Fruit fly (Drosophila melanogaster) whole organism, embryonic: ENCODE results near the gene Trm1.

Source experiments
- ATbp ChIP-seq: fragments of 200-800 bp; sonication (Bioruptor generic); optimal IDR thresholded peaks from 2 replicates; lab custom pipeline; 2017; ENCODE audit warnings: missing biosample characterization, mild to moderate bottlenecking, missing genetic modification characterization, missing genetic modification reagents
- Bdp1 ChIP-seq: fragments of 200-800 bp; sonication (Bioruptor generic); optimal IDR thresholded peaks from 3 replicates; lab custom pipeline; 2016; ENCODE audit warnings: missing biosample characterization, missing genetic modification characterization
- Blimp-1 ChIP-seq: fragments of 200-800 bp; sonication (Bioruptor generic); optimal IDR thresholded peaks from 3 replicates; lab custom pipeline; 2018; ENCODE audit warnings: missing biosample characterization, missing genetic modification characterization, mild to moderate bottlenecking, moderate library complexity, missing genetic modification reagents
- CG10366 ChIP-seq: fragments of 200-800 bp; sonication (Bioruptor generic); IDR thresholded peaks from 2 replicates; pipeline ENCODE4 v1.3.6; 2022; ENCODE audit warnings: missing biosample characterization, missing genetic modification characterization
- CG13287 ChIP-seq: fragments of 200-800 bp; sonication (Bioruptor generic); IDR thresholded peaks from 2 replicates; pipeline ENCODE4 v1.3.6; 2022; ENCODE audit warnings: missing biosample characterization, missing genetic modification characterization; ENCODE audit not compliant: partially characterized antibody
- CG14710 ChIP-seq: fragments of 200-800 bp; sonication (Bioruptor generic); optimal IDR thresholded peaks from 3 replicates; lab custom pipeline; 2019; ENCODE audit warnings: missing biosample characterization, mild to moderate bottlenecking, missing genetic modification characterization, moderate library complexity
- CG15601 ChIP-seq: fragments of 200-800 bp; sonication (Bioruptor generic); optimal IDR thresholded peaks from 3 replicates; lab custom pipeline; 2019; ENCODE audit warnings: missing biosample characterization, mild to moderate bottlenecking, missing genetic modification characterization, moderate library complexity
- CG15696 ChIP-seq: fragments of 200-800 bp; sonication (Bioruptor generic); optimal IDR thresholded peaks from 2 replicates; lab custom pipeline; 2019; ENCODE audit warnings: missing biosample characterization, mild to moderate bottlenecking, missing genetic modification characterization, moderate library complexity
- CG17912 ChIP-seq: fragments of 200-800 bp; sonication (Bioruptor generic); optimal IDR thresholded peaks from 2 replicates; lab custom pipeline; 2018; ENCODE audit warnings: missing biosample characterization, mild to moderate bottlenecking, missing genetic modification characterization
- CG1792 ChIP-seq: fragments of 200-800 bp; sonication (Bioruptor generic); optimal IDR thresholded peaks from 2 replicates; lab custom pipeline; 2016; ENCODE audit warnings: missing biosample characterization, missing genetic modification characterization
- CG1832 ChIP-seq: fragments of 200-800 bp; sonication (Bioruptor generic); optimal IDR thresholded peaks from 2 replicates; lab custom pipeline; 2017; ENCODE audit warnings: missing biosample characterization, mild to moderate bottlenecking, missing genetic modification characterization, inconsistent platforms
- CG2678 ChIP-seq: fragments of 200-800 bp; sonication (Bioruptor generic); optimal IDR thresholded peaks from 3 replicates; lab custom pipeline; 2019; ENCODE audit warnings: missing biosample characterization, mild to moderate bottlenecking, missing genetic modification characterization, moderate library complexity
- CG3407 ChIP-seq: fragments of 200-800 bp; sonication (Bioruptor generic); optimal IDR thresholded peaks from 2 replicates; lab custom pipeline; 2018; ENCODE audit warnings: missing biosample characterization, mild to moderate bottlenecking, missing genetic modification characterization
- CG34376 ChIP-seq: fragments of 200-800 bp; sonication (Bioruptor generic); optimal IDR thresholded peaks from 2 replicates; lab custom pipeline; 2018; ENCODE audit warnings: missing biosample characterization, mild to moderate bottlenecking, missing genetic modification characterization
- CG4360 ChIP-seq: fragments of 200-800 bp; sonication (Bioruptor generic); IDR thresholded peaks from 2 replicates; pipeline ENCODE4 v1.3.6; 2022; ENCODE audit warnings: missing biosample characterization, missing genetic modification characterization
- CG4617 ChIP-seq: fragments of 200-800 bp; sonication (Bioruptor generic); optimal IDR thresholded peaks from 3 replicates; lab custom pipeline; 2016; ENCODE audit warnings: missing biosample characterization, missing genetic modification characterization, borderline replicate concordance
- CG4707 ChIP-seq: fragments of 200-800 bp; sonication (Bioruptor generic); optimal IDR thresholded peaks from 2 replicates; lab custom pipeline; 2018; ENCODE audit warnings: missing biosample characterization, mild to moderate bottlenecking, missing genetic modification characterization, moderate library complexity
- CG8478 ChIP-seq: fragments of >200 bp; optimal IDR thresholded peaks from 2 replicates; lab custom pipeline; 2018
- CG9609 ChIP-seq: fragments of 200-800 bp; sonication (Bioruptor generic); optimal IDR thresholded peaks from 3 replicates; lab custom pipeline; 2016; ENCODE audit warnings: missing biosample characterization, missing genetic modification characterization
- Camta ChIP-seq: fragments of 200-800 bp; sonication (Bioruptor generic); optimal IDR thresholded peaks from 2 replicates; lab custom pipeline; 2016; ENCODE audit warnings: missing biosample characterization, missing genetic modification characterization
- Dfd ChIP-seq, 2 experiments: fragments of >200 bp; optimal IDR thresholded peaks; 2 replicates each; lab custom pipeline; 2017; ENCODE audit warnings: missing biosample characterization in 2 of 2, missing genetic modification characterization in 2 of 2
- GATAe ChIP-seq: fragments of 200-800 bp; sonication (Bioruptor generic); conservative IDR thresholded peaks from 2 replicates; pipeline ENCODE4 v1.3.6; 2022; ENCODE audit warnings: missing biosample characterization, missing genetic modification characterization
- Hmr ChIP-seq: fragments of 200-800 bp; sonication (Bioruptor generic); optimal IDR thresholded peaks from 3 replicates; lab custom pipeline; 2017; ENCODE audit warnings: mild to moderate bottlenecking, missing biosample characterization, missing genetic modification reagents, missing genetic modification characterization
- Scr ChIP-seq: fragments of 200-800 bp; sonication (Bioruptor generic); IDR thresholded peaks from 2 replicates; pipeline ENCODE4 v1.3.6; 2022; ENCODE audit warnings: missing biosample characterization, missing genetic modification characterization; ENCODE audit not compliant: partially characterized antibody
- Sin3A ChIP-seq: fragments of >200 bp; optimal IDR thresholded peaks from 2 replicates; lab custom pipeline; 2018
- chm ChIP-seq: fragments of 200-800 bp; sonication (Bioruptor generic); IDR thresholded peaks from 2 replicates; pipeline ENCODE4 v1.3.6; 2022; ENCODE audit warnings: missing biosample characterization, missing genetic modification characterization
- ci ChIP-seq: fragments of 200-800 bp; sonication (Bioruptor generic); IDR thresholded peaks from 3 replicates; pipeline ENCODE4 v1.3.6; 2022; ENCODE audit warnings: missing biosample characterization, missing genetic modification characterization
- crc ChIP-seq: fragments of 200-800 bp; sonication (Bioruptor generic); optimal IDR thresholded peaks from 2 replicates; lab custom pipeline; 2016; ENCODE audit warnings: missing biosample characterization, missing genetic modification characterization
- ems ChIP-seq: fragments of 200-800 bp; sonication (Bioruptor generic); optimal IDR thresholded peaks from 3 replicates; lab custom pipeline; 2016; ENCODE audit warnings: missing biosample characterization, missing genetic modification characterization
- fd64A ChIP-seq: fragments of 200-800 bp; sonication (Bioruptor generic); optimal IDR thresholded peaks from 3 replicates; lab custom pipeline; 2018; ENCODE audit warnings: missing biosample characterization, mild to moderate bottlenecking, missing genetic modification characterization
- fu2 ChIP-seq: fragments of 200-800 bp; sonication (Bioruptor generic); optimal IDR thresholded peaks from 2 replicates; lab custom pipeline; 2016; ENCODE audit warnings: missing biosample characterization, missing genetic modification characterization
- gt ChIP-seq: fragments of 200-800 bp; sonication (Bioruptor generic); IDR thresholded peaks from 2 replicates; pipeline ENCODE4 v1.3.6; 2022; ENCODE audit warnings: missing biosample characterization, missing genetic modification characterization
- h ChIP-seq: fragments of >200 bp; optimal IDR thresholded peaks from 2 replicates; lab custom pipeline; 2017
- ham ChIP-seq: fragments of 200-800 bp; sonication (Bioruptor generic); IDR thresholded peaks from 2 replicates; pipeline ENCODE4 v1.3.6; 2022; ENCODE audit warnings: missing biosample characterization, missing genetic modification characterization
- lola ChIP-seq, 3 experiments: fragments of >200 bp in 2 of 3; fragments of 200-800 bp in 1 of 3; sonication (Bioruptor generic) in 1 of 3; optimal IDR thresholded peaks; 2 replicates each; lab custom pipeline; 2017 to 2019; ENCODE audit warnings: missing biosample characterization in 3 of 3, missing genetic modification characterization in 3 of 3, mild to moderate bottlenecking in 1 of 3, moderate library complexity in 1 of 3
- mirr ChIP-seq: fragments of 200-800 bp; sonication (Bioruptor generic); optimal IDR thresholded peaks from 3 replicates; lab custom pipeline; 2018; ENCODE audit warnings: missing biosample characterization, mild to moderate bottlenecking, missing genetic modification characterization
- onecut ChIP-seq: fragments of 200-800 bp; sonication (Bioruptor generic); IDR thresholded peaks from 2 replicates; pipeline ENCODE4 v1.3.6; 2022; ENCODE audit warnings: missing biosample characterization, missing genetic modification characterization
- so ChIP-seq: fragments of 200-800 bp; sonication (Bioruptor generic); IDR thresholded peaks from 3 replicates; pipeline ENCODE4 v1.3.6; 2022; ENCODE audit warnings: missing biosample characterization, missing genetic modification characterization
- sob ChIP-seq: fragments of 200-800 bp; sonication (Bioruptor generic); IDR thresholded peaks from 2 replicates; pipeline ENCODE4 v1.3.6; 2022; ENCODE audit warnings: missing biosample characterization, missing genetic modification characterization
- sqz ChIP-seq: fragments of 200-800 bp; sonication (Bioruptor generic); optimal IDR thresholded peaks from 3 replicates; lab custom pipeline; 2018; ENCODE audit warnings: missing biosample characterization, mild to moderate bottlenecking, missing genetic modification characterization
- stwl ChIP-seq: fragments of 200-800 bp; sonication (Bioruptor generic); optimal IDR thresholded peaks from 3 replicates; lab custom pipeline; 2018; ENCODE audit warnings: missing biosample characterization, mild to moderate bottlenecking, missing genetic modification characterization, moderate library complexity
- yki ChIP-seq: fragments of >200 bp; optimal IDR thresholded peaks from 3 replicates; lab custom pipeline; 2018
- zen2 ChIP-seq: fragments of 200-800 bp; sonication (Bioruptor generic); IDR thresholded peaks from 3 replicates; pipeline ENCODE4 v1.3.6; 2022; ENCODE audit warnings: missing biosample characterization, missing genetic modification characterization; ENCODE audit not compliant: partially characterized antibody

Gene Trm1

dm6 chr2L:12457201-12457600 is 29.4 kb downstream of the Trm1 start (continued):
- TF ChIP-seq ham (GFP tag; lab: Robert Waterston, UW) (no peak), CG1792 (GFP tag; lab: Kevin White, UChicago) (no peak), Camta (GFP tag; lab: Kevin White, UChicago) (no peak), CG9609 (no peak), CG8478 (peak; percentile 6), ci (GFP tag; lab: Robert Waterston, UW) (peak; percentile 13; the same call in 1 of the 3 replicates), Hmr (peak; percentile 20), mirr (GFP tag; lab: Kevin White, UChicago) (peak; percentile 11), CG34376 (GFP tag; lab: Kevin White, UChicago) (peak; percentile 22), GATAe (GFP tag; lab: Robert Waterston, UW) (no peak), fd64A (GFP tag; lab: Kevin White, UChicago) (peak; percentile 59), stwl (tag; lab: Kevin White, UChicago) (peak; percentile 25), gt (GFP tag; lab: Robert Waterston, UW) (no peak), CG15601 (tag; lab: Kevin White, UChicago) (peak; percentile 2), CG4707 (GFP tag; lab: Kevin White, UChicago) (peak; percentile 1), h (lab: Kevin White, UChicago) (no peak), Sin3A (no peak), Dfd (GFP tag; optimal IDR thresholded peaks at IDR 0.05; lab: Kevin White, UChicago) (no peak), chm (GFP tag; lab: Robert Waterston, UW) (peak; percentile 42; the same call in 1 of the 2 replicates), yki (lab: Kevin White, UChicago) (no peak), CG15696 (tag; lab: Kevin White, UChicago) (peak; percentile 18), CG1832 (GFP tag; lab: Kevin White, UChicago) (no peak), CG14710 (peak; percentile 9), CG10366 (GFP tag; lab: Robert Waterston, UW) (no peak), sqz (GFP tag; lab: Kevin White, UChicago) (no peak), CG4617 (GFP tag; lab: Kevin White, UChicago) (no peak), onecut (GFP tag; lab: Robert Waterston, UW) (peak; percentile 14; the same call in 1 of the 2 replicates), ATbp (GFP tag; lab: Kevin White, UChicago) (peak; percentile 17), CG4360 (GFP tag; lab: Robert Waterston, UW) (peak; percentile 67), lola (GFP tag; optimal IDR thresholded peaks at IDR 0.05; lab: Kevin White, UChicago) (peak in 1 of 3 experiments; percentile 43), CG13287 (no peak), fu2 (GFP tag; lab: Kevin White, UChicago) (no peak), crc (GFP tag; lab: Kevin White, UChicago) (no peak), ems (GFP tag; lab: Kevin White, UChicago) (no peak), Scr (0 out of 2 replicates have a peak, but pooled peaks have one; percentile 12), so (no peak), sob (no peak), CG17912 (no peak), CG2678 (tag; lab: Kevin White, UChicago) (peak; percentile 1), Bdp1 (no peak), zen2 (GFP tag; lab: Robert Waterston, UW) (0 out of 3 replicates have a peak, but pooled peaks have one; percentile 25), Blimp-1 (GFP tag; lab: Kevin White, UChicago) (peak; percentile 59), CG3407 (peak; percentile 4)
